Worm (Caenorhabditis elegans) whole organism, late embryonic: ENCODE measurements around the gene C06G1.1.

ENCODE experiments used
- ahr-1 ChIP-seq: sonication (generic microtip); optimal IDR thresholded peaks from 2 replicates; lab custom pipeline; 2016; ENCODE audit warnings: missing genetic modification characterization, missing compliant biosample characterization
- hlh-15 ChIP-seq: sonication (generic microtip); optimal IDR thresholded peaks from 2 replicates; lab custom pipeline; 2016; ENCODE audit warnings: missing genetic modification characterization, missing compliant biosample characterization
- mec-3 ChIP-seq: sonication (generic microtip); optimal IDR thresholded peaks from 2 replicates; lab custom pipeline; 2016; ENCODE audit warnings: borderline replicate concordance, missing genetic modification characterization, missing compliant biosample characterization
- nfya-1 ChIP-seq: sonication (generic microtip); optimal IDR thresholded peaks from 2 replicates; lab custom pipeline; 2017; ENCODE audit warnings: missing genetic modification characterization, mild to moderate bottlenecking, missing compliant biosample characterization, antibody characterized with exemption, moderate library complexity
- odd-2 ChIP-seq: sonication (generic microtip); optimal IDR thresholded peaks from 2 replicates; lab custom pipeline; 2017; ENCODE audit warnings: antibody characterized with exemption, mild to moderate bottlenecking, missing genetic modification characterization, missing compliant biosample characterization
- pros-1 ChIP-seq: fragments of 150-350 bp; optimal IDR thresholded peaks from 2 replicates; lab custom pipeline; 2014; ENCODE audit warnings: missing biosample characterization, missing genetic modification reagents, missing genetic modification characterization

DNA sequence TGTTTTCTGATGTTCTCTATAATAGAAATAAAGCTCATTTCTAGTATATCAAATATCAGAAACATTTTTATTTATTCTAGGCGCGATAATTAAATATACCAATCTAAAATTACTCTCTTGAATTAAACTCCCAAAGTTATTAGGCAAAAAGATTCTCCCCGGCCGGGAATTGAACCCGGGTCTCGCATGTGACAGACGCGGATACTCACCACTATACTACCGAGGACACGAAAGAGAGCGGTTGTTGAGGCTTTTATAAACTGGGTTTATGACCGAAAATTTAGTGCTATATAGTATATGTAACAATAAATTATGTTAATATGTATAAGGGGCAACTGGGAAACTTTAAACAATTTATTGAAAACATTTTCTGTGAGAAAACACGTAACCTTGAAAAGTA lies 28.6 kb upstream of the C06G1.1 start:
- peak; percentile 26 for TF ChIP-seq hlh-15 (tag; lab: Kevin White, UChicago)
- peak; percentile 44 for TF ChIP-seq nfya-1 (tag; lab: Kevin White, UChicago)
- TF ChIP-seq pros-1, result no peak
- TF ChIP-seq ahr-1 (tag; lab: Kevin White, UChicago), result peak; percentile 26
- no peak for TF ChIP-seq mec-3 (tag; lab: Kevin White, UChicago)
- peak; percentile 44 for TF ChIP-seq odd-2 (tag; lab: Kevin White, UChicago)
